Fruit fly (Drosophila melanogaster) whole organism, wandering third instar larva: ENCODE data around the gene Mlc2.

ENCODE experiments used
- CG32264 ChIP-seq: fragments of 200-800 bp; sonication (Bioruptor generic); optimal IDR thresholded peaks from 2 replicates; lab custom pipeline; 2016; ENCODE audit warnings: missing biosample characterization, missing genetic modification characterization
- Myc ChIP-seq: fragments of >200 bp; optimal IDR thresholded peaks from 2 replicates; lab custom pipeline; 2017
- pan ChIP-seq: fragments of >200 bp; optimal IDR thresholded peaks from 2 replicates; lab custom pipeline; 2017
- sage ChIP-seq: fragments of 200-800 bp; sonication (Bioruptor generic); optimal IDR thresholded peaks from 2 replicates; lab custom pipeline; 2016; ENCODE audit warnings: missing biosample characterization, mild to moderate bottlenecking, missing genetic modification characterization
- usp ChIP-seq: fragments of >200 bp; optimal IDR thresholded peaks from 2 replicates; lab custom pipeline; 2017; ENCODE audit warnings: missing biosample characterization, missing genetic modification characterization

DNA sequence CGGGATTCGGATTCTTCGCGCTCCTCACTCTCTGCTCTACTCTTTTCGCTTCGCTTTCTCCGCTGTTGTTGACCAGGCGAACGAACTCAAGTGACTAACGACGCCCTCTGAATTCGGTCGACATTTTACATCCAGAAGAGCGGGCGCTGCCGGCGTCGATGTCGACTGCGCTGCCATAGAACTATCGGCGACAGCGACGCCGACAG is 28.4 kb upstream of the Mlc2 start, which contains the start of gene CG9743:
- TF ChIP-seq Myc (no peak), usp (GFP tag; lab: Kevin White, UChicago) (no peak), pan (no peak), CG32264 (GFP tag; lab: Kevin White, UChicago) (no peak), sage (GFP tag; lab: Kevin White, UChicago) (no peak)
